Fruit fly (Drosophila melanogaster) whole organism, prepupa: Measurements from ENCODE around the gene NfI.

ENCODE experiments used
- CG11294 ChIP-seq: fragments of 200-800 bp; sonication (Bioruptor generic); IDR thresholded peaks from 2 replicates; pipeline ENCODE4 v1.3.6; 2022; ENCODE audit warnings: missing biosample characterization, missing genetic modification characterization
- CG1621 ChIP-seq: fragments of 200-800 bp; sonication (Bioruptor generic); optimal IDR thresholded peaks from 3 replicates; lab custom pipeline; 2018; ENCODE audit warnings: missing biosample characterization, mild to moderate bottlenecking, missing genetic modification characterization
- CG16779 ChIP-seq: fragments of 200-800 bp; sonication (Bioruptor generic); optimal IDR thresholded peaks from 3 replicates; lab custom pipeline; 2017; ENCODE audit warnings: missing biosample characterization, mild to moderate bottlenecking, missing genetic modification characterization
- CG8119 ChIP-seq: fragments of 200-800 bp; sonication (Bioruptor generic); IDR thresholded peaks from 3 replicates; pipeline ENCODE4 v1.3.6; 2022; ENCODE audit warnings: missing biosample characterization, missing genetic modification characterization
- Gug ChIP-seq: fragments of 200-800 bp; sonication (Bioruptor generic); IDR thresholded peaks from 2 replicates; pipeline ENCODE4 v1.3.6; 2022; ENCODE audit warnings: missing biosample characterization, missing genetic modification characterization
- Lpt ChIP-seq: fragments of 200-800 bp; sonication (Bioruptor generic); optimal IDR thresholded peaks from 3 replicates; lab custom pipeline; 2016; ENCODE audit warnings: missing biosample characterization, missing genetic modification characterization
- OdsH ChIP-seq: fragments of 200-800 bp; sonication (Bioruptor generic); optimal IDR thresholded peaks from 3 replicates; lab custom pipeline; 2016; ENCODE audit warnings: missing biosample characterization, missing genetic modification characterization

dm6 chr4:276325-276724, at the start of gene NfI:
- TF ChIP-seq Lpt (no peak), CG8119 (no peak), OdsH (GFP tag; lab: Kevin White, UChicago) (no peak), CG16779 (tag; lab: Kevin White, UChicago) (no peak), CG1621 (tag; lab: Kevin White, UChicago) (no peak), CG11294 (no peak), Gug (GFP tag; lab: Robert Waterston, UW) (no peak)
